Fruit fly (Drosophila melanogaster) whole organism, adult: ENCODE measurements around the gene CG43759.

Source experiments
- CG11617 ChIP-seq: fragments of 200-800 bp; sonication (Bioruptor generic); optimal IDR thresholded peaks from 2 replicates; lab custom pipeline; 2017; ENCODE audit warnings: mild to moderate bottlenecking, missing biosample characterization, missing genetic modification reagents, missing genetic modification characterization
- CG12768 ChIP-seq: fragments of 200-800 bp; sonication (Bioruptor generic); optimal IDR thresholded peaks from 2 replicates; lab custom pipeline; 2017; ENCODE audit warnings: missing biosample characterization, missing genetic modification characterization, mild to moderate bottlenecking, moderate library complexity, missing genetic modification reagents
- CG14711 ChIP-seq: fragments of 200-800 bp; sonication (Bioruptor generic); optimal IDR thresholded peaks from 2 replicates; lab custom pipeline; 2018; ENCODE audit warnings: missing biosample characterization, mild to moderate bottlenecking, missing genetic modification characterization, moderate library complexity
- CG1620 ChIP-seq: fragments of 200-800 bp; sonication (Bioruptor generic); optimal IDR thresholded peaks from 2 replicates; lab custom pipeline; 2016; ENCODE audit warnings: missing biosample characterization, missing genetic modification characterization
- CG33017 ChIP-seq: fragments of 200-800 bp; sonication (Bioruptor generic); optimal IDR thresholded peaks from 2 replicates; lab custom pipeline; 2018; ENCODE audit warnings: missing biosample characterization, mild to moderate bottlenecking, missing genetic modification characterization, moderate library complexity
- CG5204 ChIP-seq: fragments of 200-800 bp; sonication (Bioruptor generic); optimal IDR thresholded peaks from 2 replicates; lab custom pipeline; 2016; ENCODE audit warnings: missing biosample characterization, missing genetic modification characterization
- CG7045 ChIP-seq: fragments of 200-800 bp; sonication (Bioruptor generic); optimal IDR thresholded peaks from 2 replicates; lab custom pipeline; 2017; ENCODE audit warnings: missing biosample characterization, mild to moderate bottlenecking, missing genetic modification characterization
- CG7101 ChIP-seq: fragments of 200-800 bp; sonication (Bioruptor generic); optimal IDR thresholded peaks from 2 replicates; lab custom pipeline; 2018; ENCODE audit warnings: missing biosample characterization, mild to moderate bottlenecking, missing genetic modification characterization, moderate library complexity
- Clk ChIP-seq: fragments of 200-800 bp; sonication (Bioruptor generic); optimal IDR thresholded peaks from 2 replicates; lab custom pipeline; 2017; ENCODE audit warnings: missing biosample characterization, missing genetic modification characterization
- Crg-1 ChIP-seq: fragments of 200-800 bp; sonication (Bioruptor generic); optimal IDR thresholded peaks from 2 replicates; lab custom pipeline; 2016; ENCODE audit warnings: missing biosample characterization, missing genetic modification characterization
- Hr96 ChIP-seq: fragments of 200-800 bp; sonication (Bioruptor generic); optimal IDR thresholded peaks from 2 replicates; lab custom pipeline; 2016; ENCODE audit warnings: missing biosample characterization, missing genetic modification characterization
- Mnt ChIP-seq: fragments of 200-800 bp; sonication (Bioruptor generic); optimal IDR thresholded peaks from 2 replicates; lab custom pipeline; 2016; ENCODE audit warnings: missing biosample characterization, mild to moderate bottlenecking, missing genetic modification characterization
- bab1 ChIP-seq: fragments of 200-800 bp; sonication (Bioruptor generic); optimal IDR thresholded peaks from 3 replicates; lab custom pipeline; 2019; ENCODE audit warnings: missing biosample characterization, mild to moderate bottlenecking, missing genetic modification characterization, moderate library complexity
- cic ChIP-seq: fragments of 200-800 bp; sonication (Bioruptor generic); optimal IDR thresholded peaks from 2 replicates; lab custom pipeline; 2017; ENCODE audit warnings: missing biosample characterization, mild to moderate bottlenecking, missing genetic modification characterization, moderate library complexity
- cnc ChIP-seq, 2 experiments: fragments of >200 bp; optimal IDR thresholded peaks; 2 replicates each; lab custom pipeline; 2017
- kay ChIP-seq: fragments of 200-800 bp; sonication (Bioruptor generic); peaks from one replicate; lab custom pipeline; 2016; ENCODE audit warnings: missing biosample characterization, missing genetic modification characterization, borderline replicate concordance
- ovo ChIP-seq: fragments of 200-800 bp; sonication (Bioruptor generic); optimal IDR thresholded peaks from 2 replicates; lab custom pipeline; 2016; ENCODE audit warnings: missing biosample characterization, missing genetic modification characterization
- pad ChIP-seq: fragments of 200-800 bp; sonication (Bioruptor generic); optimal IDR thresholded peaks from 3 replicates; lab custom pipeline; 2017; ENCODE audit warnings: missing biosample characterization, missing genetic modification characterization, mild to moderate bottlenecking, moderate library complexity, missing genetic modification reagents
- tj ChIP-seq: fragments of 200-800 bp; sonication (Bioruptor generic); optimal IDR thresholded peaks from 3 replicates; lab custom pipeline; 2017; ENCODE audit warnings: missing biosample characterization, mild to moderate bottlenecking, missing genetic modification characterization, moderate library complexity
- toe ChIP-seq: fragments of 200-800 bp; sonication (Bioruptor generic); optimal IDR thresholded peaks from 2 replicates; lab custom pipeline; 2016; ENCODE audit warnings: missing biosample characterization, missing genetic modification characterization

The CG43759 gene

DNA sequence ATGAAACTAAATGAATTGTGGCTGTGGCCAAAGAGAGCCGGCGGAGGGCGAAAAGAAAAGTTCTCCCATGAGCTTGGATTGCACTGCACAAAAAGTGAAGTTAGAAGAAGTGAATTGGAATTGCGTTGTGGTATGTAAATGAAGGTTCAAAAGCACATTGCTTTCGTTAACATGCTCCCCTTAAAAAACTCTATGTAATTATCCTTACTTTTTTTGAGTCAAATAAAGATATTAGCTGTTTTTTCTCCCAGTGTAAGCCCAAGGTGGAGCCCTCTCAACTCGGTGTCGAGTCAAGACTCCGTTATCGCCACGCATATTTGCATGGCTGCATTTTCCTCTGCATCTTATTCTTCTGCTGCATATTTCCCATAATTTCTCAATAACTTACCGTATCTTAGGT lies 6.6 kb upstream of the CG43759 start:
- TF ChIP-seq Crg-1 (GFP tag; lab: Kevin White, UChicago) (no peak), CG12768 (GFP tag; lab: Kevin White, UChicago) (no peak), ovo (no peak), bab1 (GFP tag; lab: Kevin White, UChicago) (no peak), CG11617 (GFP tag; lab: Kevin White, UChicago) (no peak), CG7045 (no peak), CG5204 (GFP tag; lab: Kevin White, UChicago) (no peak), kay (GFP tag; lab: Kevin White, UChicago) (no peak), cic (GFP tag; lab: Kevin White, UChicago) (no peak), Mnt (GFP tag; lab: Kevin White, UChicago) (no peak)

DNA sequence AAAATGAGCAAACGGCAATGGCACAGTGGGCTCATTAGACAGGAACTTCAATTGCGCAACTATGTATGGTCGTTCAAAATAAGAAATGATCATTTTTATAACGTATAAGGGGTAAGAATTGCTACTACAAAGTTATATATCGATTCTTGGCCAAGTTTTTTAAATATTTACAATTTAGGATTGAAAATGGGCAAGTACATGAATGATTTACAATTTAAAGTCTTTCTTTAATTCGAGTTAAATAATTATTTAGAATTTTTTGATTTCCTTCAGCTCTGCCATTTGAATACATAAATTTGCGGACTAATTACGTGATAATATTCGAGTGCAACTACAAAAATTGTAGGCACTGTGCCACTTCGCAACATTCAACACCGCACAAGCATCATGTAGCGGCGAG lies 5.4 kb upstream of the CG43759 start:
- TF ChIP-seq Mnt (GFP tag; lab: Kevin White, UChicago) (no peak), tj (no peak), CG7101 (tag; lab: Kevin White, UChicago) (no peak), toe (no peak), kay (GFP tag; lab: Kevin White, UChicago) (no peak), CG7045 (no peak), ovo (no peak), pad (GFP tag; lab: Kevin White, UChicago) (no peak), Clk (GFP tag; lab: Kevin White, UChicago) (no peak), cnc (optimal IDR thresholded peaks at IDR 0.05; lab: Kevin White, UChicago) (no peak), CG1620 (GFP tag; lab: Kevin White, UChicago) (no peak), cic (GFP tag; lab: Kevin White, UChicago) (no peak), Crg-1 (GFP tag; lab: Kevin White, UChicago) (no peak)

DNA sequence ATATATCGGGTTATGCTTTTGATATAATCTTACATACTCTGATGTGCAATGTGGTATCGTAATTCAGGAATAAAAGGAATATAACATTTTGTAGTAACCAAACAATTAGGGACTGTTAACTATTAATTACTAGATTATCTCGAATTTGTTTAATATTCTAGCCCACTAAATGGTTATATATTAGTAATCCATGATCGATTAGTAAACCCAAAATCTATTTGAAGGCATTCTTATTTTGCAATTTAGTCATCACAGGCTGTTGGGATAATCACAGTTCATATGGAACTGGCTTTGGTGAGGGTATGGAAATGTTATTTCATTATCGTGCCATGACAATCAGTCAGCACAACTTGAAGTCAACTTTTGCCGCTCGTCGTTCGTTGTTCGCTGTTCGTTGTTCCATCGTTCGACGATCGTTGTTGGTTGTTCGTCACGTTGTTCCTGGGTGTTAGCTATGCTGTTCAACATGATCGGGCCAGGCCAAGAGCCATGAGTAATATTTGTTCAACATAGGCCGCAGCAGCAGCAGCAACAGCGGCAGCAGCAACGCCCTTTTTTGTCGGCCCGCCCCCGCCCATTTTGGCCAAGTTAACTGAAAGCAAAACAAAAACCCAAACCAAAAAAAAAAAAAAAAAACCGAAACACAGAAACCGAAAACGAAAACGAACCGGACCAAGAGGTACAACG lies 4.3 kb upstream of the CG43759 start:
- TF ChIP-seq bab1 (GFP tag; lab: Kevin White, UChicago) (no peak), tj (no peak), CG14711 (no peak)

DNA sequence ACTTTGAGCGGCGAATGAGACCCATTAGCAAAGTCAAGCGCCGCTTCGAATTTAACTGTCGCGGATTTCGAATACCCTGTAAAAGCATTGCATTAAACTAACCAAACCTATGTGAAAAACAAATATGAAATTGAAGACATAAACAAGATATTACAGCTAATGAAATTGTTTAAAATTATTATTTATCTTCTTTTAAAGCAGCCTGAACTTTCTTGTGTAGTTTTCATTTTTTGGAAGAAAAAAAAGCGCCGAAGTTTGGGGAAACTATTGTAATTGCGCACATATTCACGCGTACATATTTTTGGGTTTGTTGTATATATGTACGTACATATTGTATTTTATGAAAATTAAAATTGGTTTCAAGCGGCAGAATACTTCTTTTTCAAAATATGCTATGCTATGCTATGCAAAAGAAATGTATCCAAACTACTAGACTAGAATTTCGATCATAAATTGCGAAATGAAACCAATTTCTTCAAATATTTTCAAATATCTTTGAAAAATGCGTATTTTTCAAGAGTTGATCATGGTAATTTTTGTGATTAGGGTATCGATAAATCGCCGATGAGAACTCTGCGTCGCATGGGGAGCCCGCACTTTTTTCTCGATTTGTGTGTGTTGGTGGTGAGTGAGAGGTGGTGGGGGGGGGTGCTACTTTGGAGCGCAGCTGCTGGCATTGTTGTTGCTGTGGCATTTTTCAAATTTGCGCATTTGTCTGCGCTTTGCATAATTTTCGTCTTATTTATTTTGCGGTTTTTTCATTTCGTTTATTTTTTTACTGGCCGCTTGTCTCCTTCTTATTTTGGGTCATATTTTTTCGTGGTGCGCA lies 3.5 kb upstream of the CG43759 start:
- TF ChIP-seq tj (peak; percentile 74), CG33017 (tag; lab: Kevin White, UChicago) (no peak)

DNA sequence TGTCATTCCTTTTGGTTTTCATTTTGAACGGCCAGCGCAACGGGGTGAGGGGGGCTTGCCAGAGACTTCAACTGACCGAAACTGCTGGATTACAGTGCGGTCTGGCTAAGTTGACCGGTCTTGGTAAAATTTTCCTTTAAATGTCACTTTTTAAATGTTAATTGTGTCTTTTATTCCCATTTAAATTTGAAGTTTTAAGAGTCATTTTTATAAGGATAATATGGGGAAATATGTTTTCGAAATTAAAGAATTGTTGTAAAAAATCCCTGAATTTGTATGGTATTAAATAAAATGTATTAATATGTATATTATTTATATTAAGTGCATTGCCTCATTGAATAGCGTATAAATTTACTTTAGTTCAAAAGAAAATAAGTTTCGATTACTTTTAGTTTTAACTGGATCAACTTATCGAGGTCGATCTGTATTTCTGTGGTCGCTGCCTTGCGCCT lies 1.5 kb upstream of the CG43759 start:
- TF ChIP-seq CG14711 (no peak), Crg-1 (GFP tag; lab: Kevin White, UChicago) (no peak), tj (no peak), ovo (no peak), cic (GFP tag; lab: Kevin White, UChicago) (no peak), cnc (optimal IDR thresholded peaks at IDR 0.05; lab: Kevin White, UChicago) (no peak), Mnt (GFP tag; lab: Kevin White, UChicago) (no peak), kay (GFP tag; lab: Kevin White, UChicago) (no peak), CG11617 (GFP tag; lab: Kevin White, UChicago) (no peak), Hr96 (GFP tag; lab: Kevin White, UChicago) (no peak), toe (no peak), bab1 (GFP tag; lab: Kevin White, UChicago) (no peak)

DNA sequence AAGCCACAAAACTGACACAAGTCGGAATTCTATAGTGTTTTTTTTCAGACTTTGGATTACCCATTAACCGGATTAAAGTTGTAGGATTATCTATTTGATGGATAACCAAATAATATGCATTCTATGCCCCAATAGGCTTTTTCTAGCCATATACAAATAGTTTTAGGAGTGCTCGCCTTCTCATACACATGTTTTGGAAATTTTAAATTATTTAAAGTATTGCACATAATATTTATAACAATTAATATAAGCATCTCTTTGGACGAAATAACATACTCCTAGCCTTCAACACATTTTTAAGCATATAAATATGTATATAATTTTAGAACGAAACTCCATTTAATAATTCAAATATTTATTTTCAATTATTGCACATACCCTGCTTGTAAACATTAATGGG lies 705 bp upstream of the CG43759 start:
- TF ChIP-seq CG7101 (tag; lab: Kevin White, UChicago) (no peak), tj (no peak), bab1 (GFP tag; lab: Kevin White, UChicago) (no peak), Clk (GFP tag; lab: Kevin White, UChicago) (no peak), CG1620 (GFP tag; lab: Kevin White, UChicago) (no peak), ovo (no peak), kay (GFP tag; lab: Kevin White, UChicago) (no peak), CG11617 (GFP tag; lab: Kevin White, UChicago) (no peak), toe (no peak), cnc (optimal IDR thresholded peaks at IDR 0.05; lab: Kevin White, UChicago) (no peak), CG33017 (tag; lab: Kevin White, UChicago) (no peak)

DNA sequence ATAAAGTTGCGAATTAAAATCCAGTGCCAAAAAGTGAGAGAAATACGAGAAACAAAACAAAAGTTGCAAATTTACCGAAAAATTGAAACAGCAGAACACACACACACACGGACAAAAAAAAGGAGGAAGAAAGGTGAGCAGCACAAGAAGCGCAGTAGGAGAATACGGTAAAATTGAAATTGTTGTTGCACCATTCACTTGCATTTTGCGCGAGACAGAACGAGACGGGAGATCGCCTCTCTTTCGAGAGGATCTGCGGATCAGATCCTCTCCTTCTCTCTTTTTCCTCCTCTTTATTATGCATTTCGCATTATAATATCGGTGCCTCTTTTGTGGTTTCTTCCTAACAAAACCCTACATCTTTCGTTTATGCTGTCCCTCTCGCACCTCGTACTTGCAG lies 733 bp downstream of the CG43759 start:
- TF ChIP-seq pad (GFP tag; lab: Kevin White, UChicago) (peak; percentile 85), toe (no peak)
